Worm (Caenorhabditis elegans): ENCODE data around the gene F32D8.4.

F32D8.4 gene

ce11 chrV:10887564-10887963 is 5.8 kb downstream of the F32D8.4 start (continued):
- peak; percentile 31 for TF ChIP-seq chd-7 (tag; optimal IDR thresholded peaks at IDR 0.05)
- no peak for TF ChIP-seq C06A6.2 (GFP tag; conservative IDR thresholded peaks at IDR 0.05)
- TF ChIP-seq snpc-1.3 (tag; optimal IDR thresholded peaks at IDR 0.05; ENCODE audit: insufficient read depth) = no peak
- no peak for TF ChIP-seq nfya-1 (tag; optimal IDR thresholded peaks at IDR 0.05; ENCODE audit: borderline replicate concordance, insufficient read depth)
- no peak for TF ChIP-seq ztf-3 (GFP tag; optimal IDR thresholded peaks at IDR 0.05)
- no peak for TF ChIP-seq rec-8 (tag; optimal IDR thresholded peaks at IDR 0.05)
- no peak for TF ChIP-seq hmg-1.2 (GFP tag; IDR thresholded peaks at IDR 0.05)
- TF ChIP-seq Y53F4B.3 (GFP tag; IDR thresholded peaks at IDR 0.05) = no peak
- no peak for TF ChIP-seq dox-1 (GFP tag; IDR thresholded peaks at IDR 0.05)
- TF ChIP-seq hlh-12 (tag; optimal IDR thresholded peaks at IDR 0.05) = no peak
- TF ChIP-seq ztf-22 (GFP tag; optimal IDR thresholded peaks at IDR 0.05) = no peak
- no peak for TF ChIP-seq B0261.1 (tag; optimal IDR thresholded peaks at IDR 0.05)
- TF ChIP-seq dpl-1 (GFP tag; optimal IDR thresholded peaks at IDR 0.05) = no peak
- no peak for TF ChIP-seq unc-62 (GFP tag; optimal IDR thresholded peaks at IDR 0.05)
- TF ChIP-seq mes-4 (tag; optimal IDR thresholded peaks at IDR 0.05) = no peak
- no peak for TF ChIP-seq F33H1.4 (GFP tag; IDR thresholded peaks at IDR 0.05)
- TF ChIP-seq ztf-6 (GFP tag; IDR thresholded peaks at IDR 0.05) = no peak
- no peak for TF ChIP-seq Y79H2A.3 (GFP tag; conservative IDR thresholded peaks at IDR 0.05)
- peak; percentile 57 for TF ChIP-seq pbrm-1 (GFP tag; IDR thresholded peaks at IDR 0.05)
- no peak for TF ChIP-seq madf-6 (GFP tag; IDR thresholded peaks at IDR 0.05)
- TF ChIP-seq Y67H2A.10 (GFP tag; conservative IDR thresholded peaks at IDR 0.05) = no peak
- TF ChIP-seq ztf-28 (GFP tag; IDR thresholded peaks at IDR 0.05) = no peak
- TF ChIP-seq mel-28 (tag; optimal IDR thresholded peaks at IDR 0.05; ENCODE audit: borderline replicate concordance) = no peak
- no peak for TF ChIP-seq attf-3 (GFP tag; conservative IDR thresholded peaks at IDR 0.05)
- TF ChIP-seq nhr-120 (GFP tag; IDR thresholded peaks at IDR 0.05) = no peak
- no peak for TF ChIP-seq attf-6 (GFP tag; IDR thresholded peaks at IDR 0.05)
- TF ChIP-seq lsy-27 (tag; optimal IDR thresholded peaks at IDR 0.05; ENCODE audit: borderline replicate concordance, insufficient read depth) = no peak
- TF ChIP-seq repo-1 (tag; optimal IDR thresholded peaks at IDR 0.05) = peak; percentile 84
- TF ChIP-seq rpc-1 (optimal IDR thresholded peaks at IDR 0.05) = no peak
- no peak for TF ChIP-seq rpc-1 (tag; optimal IDR thresholded peaks at IDR 0.05)
- peak; percentile 66; the same call in 1 of the 2 replicates for TF ChIP-seq nfyb-1 (GFP tag; IDR thresholded peaks at IDR 0.05)
- TF ChIP-seq sdz-38 (tag; optimal IDR thresholded peaks at IDR 0.05) = no peak
- no peak for TF ChIP-seq aptf-3 (GFP tag; IDR thresholded peaks at IDR 0.05)
- TF ChIP-seq aptf-2 (GFP tag; conservative IDR thresholded peaks at IDR 0.05) = no peak
- TF ChIP-seq cebp-2 (GFP tag; IDR thresholded peaks at IDR 0.05) = no peak
- no peak for TF ChIP-seq efl-1 (GFP tag; optimal IDR thresholded peaks at IDR 0.05)
- TF ChIP-seq lin-35 (GFP tag; optimal IDR thresholded peaks at IDR 0.05) = no peak
- no peak for TF ChIP-seq him-1 (tag; optimal IDR thresholded peaks at IDR 0.05)
- peak; percentile 3 for TF ChIP-seq lin-40 (tag; optimal IDR thresholded peaks at IDR 0.05)
- TF ChIP-seq egl-44 (GFP tag; IDR thresholded peaks at IDR 0.05) = no peak
- TF ChIP-seq snpc-1.1 (tag; optimal IDR thresholded peaks at IDR 0.05; ENCODE audit: insufficient read depth) = no peak
- TF ChIP-seq let-526 (GFP tag; IDR thresholded peaks at IDR 0.05) = no peak
- no peak for TF ChIP-seq ceh-91 (GFP tag; IDR thresholded peaks at IDR 0.05)
- peak; percentile 56; the same call in 1 of the 2 replicates for TF ChIP-seq Y53G8AR.9 (GFP tag; conservative IDR thresholded peaks at IDR 0.05)
- no peak for TF ChIP-seq nfya-2 (GFP tag; IDR thresholded peaks at IDR 0.05)
- no peak for TF ChIP-seq tbx-9 (tag; optimal IDR thresholded peaks at IDR 0.05; ENCODE audit: borderline replicate concordance)
- no peak for TF ChIP-seq unc-130 (GFP tag; optimal IDR thresholded peaks at IDR 0.05)
- no peak for TF ChIP-seq pha-4 (tag; optimal IDR thresholded peaks at IDR 0.05)
- TF ChIP-seq nhr-90 (tag; optimal IDR thresholded peaks at IDR 0.05) = peak; percentile 51

All from whole organism, young adult.